Worm (Caenorhabditis elegans) whole organism, dauer: ENCODE results near the gene frpr-2.

Experiments
- unc-62 ChIP-seq: sonication (generic microtip); optimal IDR thresholded peaks from 2 replicates; lab custom pipeline; 2017; ENCODE audit warnings: missing biosample characterization, missing genetic modification reagents, missing genetic modification characterization

frpr-2 gene

ce11 chrX:13004491-13005093, 39.3 kb downstream of the frpr-2 start:
- TF ChIP-seq unc-62 (GFP tag; lab: Kevin White, UChicago), result no peak

- TF ChIP-seq unc-62 (GFP tag; lab: Kevin White, UChicago), result no peak
Observed at ce11 chrX:13005730-13006129, 40.5 kb downstream of the frpr-2 start.

DNA sequence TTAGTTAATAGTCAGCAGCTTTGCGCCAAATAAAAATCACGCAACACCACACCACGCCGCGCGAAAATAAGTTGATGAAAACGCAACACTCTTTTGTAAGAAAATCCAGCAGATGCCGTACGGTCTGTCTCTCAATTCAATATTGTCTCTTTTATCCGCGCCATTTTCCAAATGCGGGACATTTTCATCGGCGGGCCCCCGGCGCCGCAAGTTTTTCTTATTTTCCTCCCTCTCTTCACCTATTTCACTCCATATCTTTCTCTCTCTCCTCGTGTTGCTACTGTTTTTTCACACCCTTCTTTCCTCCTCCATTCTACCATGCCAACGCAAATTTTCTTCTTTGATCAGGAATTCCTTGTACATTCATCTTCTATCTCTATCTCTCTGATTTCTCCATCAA, 41.1 kb downstream of the frpr-2 start:
- no peak for TF ChIP-seq unc-62 (GFP tag; lab: Kevin White, UChicago)

DNA sequence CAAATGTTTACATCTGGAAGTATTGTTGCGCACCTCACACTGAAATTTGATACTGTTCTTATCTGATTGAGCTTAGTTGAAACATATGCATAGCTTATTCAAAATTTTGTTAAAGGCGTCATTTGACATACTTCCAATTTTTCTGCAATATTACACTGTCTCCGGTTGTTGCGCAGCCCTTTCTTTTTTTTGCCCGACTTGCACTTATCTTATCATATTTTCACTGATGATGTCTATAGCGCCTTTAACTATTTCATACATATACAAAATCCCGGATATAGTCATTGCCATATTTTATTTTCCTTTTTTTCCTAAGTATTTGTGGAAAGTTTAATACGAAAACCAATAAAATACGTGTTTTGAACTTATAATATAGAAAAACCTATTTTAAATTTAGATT, 41.5 kb downstream of the frpr-2 start:
- no peak for TF ChIP-seq unc-62 (GFP tag; lab: Kevin White, UChicago)

ce11 chrX:13007857-13008813, 42.9 kb downstream of the frpr-2 start, which contains the start of gene nhr-25:
TSS of gene nhr-25 (plus strand) at chrX:13008493.
- TF ChIP-seq unc-62 (GFP tag; lab: Kevin White, UChicago), result no peak

- no peak for TF ChIP-seq unc-62 (GFP tag; lab: Kevin White, UChicago)
Observed at ce11 chrX:13008895-13009294, 43.6 kb downstream of the frpr-2 start.

DNA sequence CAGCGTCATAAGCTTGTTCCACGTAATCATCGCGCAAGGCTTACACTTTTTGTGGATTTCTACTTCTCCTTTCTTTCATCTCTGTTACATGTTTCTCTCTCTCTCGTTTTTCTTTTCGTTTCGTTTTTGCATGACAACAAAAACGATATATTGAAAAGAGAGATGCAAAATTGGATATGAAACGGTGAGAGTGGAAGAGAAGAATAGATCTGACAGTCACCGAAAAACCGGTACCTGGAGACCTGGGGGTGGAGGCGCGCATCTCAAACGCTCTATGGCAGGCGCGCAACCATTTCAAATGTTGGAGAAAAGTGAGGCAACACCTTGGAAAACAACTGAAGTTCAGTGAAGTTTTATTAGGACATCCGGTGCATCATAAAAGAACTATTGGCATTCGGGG, 44.4 kb downstream of the frpr-2 start:
- TF ChIP-seq unc-62 (GFP tag; lab: Kevin White, UChicago), result no peak

DNA sequence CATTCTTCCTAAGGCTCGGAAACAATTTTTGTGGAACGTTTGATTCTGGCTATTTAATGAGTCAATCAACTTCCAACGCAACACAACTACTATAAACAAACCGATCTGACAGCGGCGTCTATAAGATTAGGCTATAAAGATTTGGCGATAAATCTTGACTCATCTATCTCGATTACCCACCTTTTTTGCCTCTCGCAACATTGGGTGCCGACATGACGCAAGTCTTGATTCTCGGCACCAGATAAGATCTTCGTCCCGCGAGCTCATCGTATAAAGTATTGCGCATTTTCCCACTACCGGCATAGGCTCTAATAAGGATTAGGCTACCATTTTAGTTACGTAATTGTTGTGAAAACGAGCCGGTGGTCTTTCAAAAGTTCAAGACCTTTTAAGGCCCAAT, 46.6 kb downstream of the frpr-2 start:
- no peak for TF ChIP-seq unc-62 (GFP tag; lab: Kevin White, UChicago)

- TF ChIP-seq unc-62 (GFP tag; lab: Kevin White, UChicago), result no peak
Observed at ce11 chrX:13014341-13014740, 49.1 kb downstream of the frpr-2 start.

- TF ChIP-seq unc-62 (GFP tag; lab: Kevin White, UChicago), result no peak
Observed at ce11 chrX:13016290-13016689, 51.0 kb downstream of the frpr-2 start.
